Fruit fly (Drosophila melanogaster) whole organism, wandering third instar larva: ENCODE data around the gene CG3597.
A peak's percentile ranks its signal among the peaks of the same experiment; 100 is the strongest.

Experiments used
- Abd-B ChIP-seq: fragments of >200 bp; optimal IDR thresholded peaks from 2 replicates; lab custom pipeline; 2017; ENCODE audit warnings: missing biosample characterization, missing genetic modification characterization
- Hnf4 ChIP-seq: fragments of 200-800 bp; sonication (Bioruptor generic); optimal IDR thresholded peaks from 2 replicates; lab custom pipeline; 2016; ENCODE audit warnings: missing biosample characterization, mild to moderate bottlenecking, missing genetic modification characterization
- Hr78 ChIP-seq: fragments of >200 bp; optimal IDR thresholded peaks from 2 replicates; lab custom pipeline; 2017; ENCODE audit warnings: missing biosample characterization, missing genetic modification characterization
- Mio ChIP-seq: sonication (Bioruptor generic); optimal IDR thresholded peaks from 2 replicates; lab custom pipeline; 2016; ENCODE audit warnings: missing biosample characterization, missing genetic modification characterization
- Sp1 ChIP-seq: fragments of 200-800 bp; sonication (Bioruptor generic); optimal IDR thresholded peaks from 3 replicates; lab custom pipeline; 2019; ENCODE audit warnings: missing biosample characterization, mild to moderate bottlenecking, missing genetic modification characterization, moderate library complexity
- dsf ChIP-seq: sonication (Bioruptor generic); optimal IDR thresholded peaks from 2 replicates; lab custom pipeline; 2016; ENCODE audit warnings: missing biosample characterization, missing genetic modification characterization, borderline replicate concordance
- fru ChIP-seq: fragments of 200-800 bp; sonication (Bioruptor generic); optimal IDR thresholded peaks from 3 replicates; lab custom pipeline; 2016; ENCODE audit warnings: missing biosample characterization, mild to moderate bottlenecking, missing genetic modification characterization
- psq ChIP-seq: fragments of 200-800 bp; sonication (Bioruptor generic); optimal IDR thresholded peaks from 3 replicates; lab custom pipeline; 2017; ENCODE audit warnings: missing biosample characterization, mild to moderate bottlenecking, missing genetic modification characterization, moderate library complexity
- rgr ChIP-seq: fragments of 200-800 bp; sonication (Bioruptor generic); optimal IDR thresholded peaks from 3 replicates; lab custom pipeline; 2016; ENCODE audit warnings: missing biosample characterization, mild to moderate bottlenecking, missing genetic modification characterization

CG3597 gene

dm6 chr2L:2357228-2357656, 14.1 kb downstream of the CG3597 start, which contains the start of gene CG9967 (continued):
- TF ChIP-seq dsf = no peak
- peak; percentile 40 for TF ChIP-seq Hnf4
- TF ChIP-seq rgr (GFP tag; lab: Kevin White, UChicago) = no peak
- TF ChIP-seq Hr78 (GFP tag; lab: Kevin White, UChicago) = no peak
- no peak for TF ChIP-seq fru (GFP tag; lab: Kevin White, UChicago)
- no peak for TF ChIP-seq Mio (GFP tag; lab: Kevin White, UChicago)

- TF ChIP-seq Sp1 (GFP tag; lab: Kevin White, UChicago) = no peak
- no peak for TF ChIP-seq psq (GFP tag; lab: Kevin White, UChicago)
- TF ChIP-seq Abd-B = no peak
- no peak for TF ChIP-seq dsf
Measured at dm6 chr2L:2348479-2348878, 22.8 kb downstream of the CG3597 start.
